Worm (Caenorhabditis elegans) whole organism, young adult: Measurements from ENCODE around the gene fipr-9.

ENCODE experiments used
- B0019.2 ChIP-seq: fragments of 200-800 bp; sonication (Bioruptor generic); conservative IDR thresholded peaks from 2 replicates; pipeline ENCODE4 v1.3.6; 2022; ENCODE audit warnings: missing genetic modification reagents, missing genetic modification characterization, missing compliant biosample characterization
- B0336.3 ChIP-seq: fragments of 200-800 bp; sonication (Bioruptor generic); IDR thresholded peaks from 2 replicates; pipeline ENCODE4 v1.3.6; 2022; ENCODE audit warnings: missing genetic modification characterization, missing compliant biosample characterization
- C06A6.2 ChIP-seq: fragments of 200-800 bp; sonication (Bioruptor generic); conservative IDR thresholded peaks from 2 replicates; pipeline ENCODE4 v1.3.6; 2022; ENCODE audit warnings: missing genetic modification characterization, missing compliant biosample characterization
- C17E4.6 ChIP-seq: fragments of 200-800 bp; sonication (Bioruptor generic); IDR thresholded peaks from 2 replicates; pipeline ENCODE4 v1.3.6; 2022; ENCODE audit warnings: missing genetic modification reagents, missing genetic modification characterization, missing compliant biosample characterization
- F10E7.11 ChIP-seq: sonication (generic microtip); optimal IDR thresholded peaks from 2 replicates; lab custom pipeline; 2017; ENCODE audit warnings: mild to moderate bottlenecking, missing genetic modification characterization, moderate library complexity, missing compliant biosample characterization
- F33H1.4 ChIP-seq: fragments of 200-800 bp; sonication (Bioruptor generic); IDR thresholded peaks from 2 replicates; pipeline ENCODE4 v1.3.6; 2022; ENCODE audit warnings: missing genetic modification reagents, missing genetic modification characterization, missing compliant biosample characterization
- F55B11.4 ChIP-seq: sonication (generic microtip); optimal IDR thresholded peaks from 2 replicates; lab custom pipeline; 2016; ENCODE audit warnings: missing compliant biosample characterization, missing genetic modification characterization, borderline replicate concordance; ENCODE audit not compliant: insufficient read depth
- F57A8.1 ChIP-seq: fragments of 200-800 bp; sonication (Bioruptor generic); optimal IDR thresholded peaks from 2 replicates; lab custom pipeline; 2018; ENCODE audit warnings: mild to moderate bottlenecking, missing genetic modification characterization, moderate library complexity, missing compliant biosample characterization
- K12H6.12 ChIP-seq: fragments of 200-800 bp; sonication (Bioruptor generic); optimal IDR thresholded peaks from 2 replicates; lab custom pipeline; 2018; ENCODE audit warnings: mild to moderate bottlenecking, missing genetic modification characterization, missing compliant biosample characterization
- Y53F4B.3 ChIP-seq: fragments of 200-800 bp; sonication (Bioruptor generic); IDR thresholded peaks from 2 replicates; pipeline ENCODE4 v1.3.6; 2022; ENCODE audit warnings: missing genetic modification reagents, missing genetic modification characterization, missing compliant biosample characterization
- Y79H2A.3 ChIP-seq: fragments of 200-800 bp; sonication (Bioruptor generic); conservative IDR thresholded peaks from 2 replicates; pipeline ENCODE4 v1.3.6; 2022; ENCODE audit warnings: missing genetic modification reagents, missing genetic modification characterization, missing compliant biosample characterization
- ZK185.1 ChIP-seq: sonication (generic microtip); optimal IDR thresholded peaks from 2 replicates; lab custom pipeline; 2016; ENCODE audit warnings: mild to moderate bottlenecking, missing genetic modification characterization, missing compliant biosample characterization; ENCODE audit not compliant: poor library complexity, severe bottlenecking
- aptf-3 ChIP-seq: fragments of 200-800 bp; sonication (Bioruptor generic); IDR thresholded peaks from 2 replicates; pipeline ENCODE4 v1.3.6; 2022; ENCODE audit warnings: missing genetic modification characterization, missing compliant biosample characterization
- atf-7 ChIP-seq: sonication (generic microtip); optimal IDR thresholded peaks from 2 replicates; lab custom pipeline; 2017; ENCODE audit warnings: mild to moderate bottlenecking, missing genetic modification characterization, missing compliant biosample characterization
- attf-3 ChIP-seq: fragments of 200-800 bp; sonication (Bioruptor generic); conservative IDR thresholded peaks from 2 replicates; pipeline ENCODE4 v1.3.6; 2022; ENCODE audit warnings: missing genetic modification reagents, missing genetic modification characterization, missing compliant biosample characterization
- bed-1 ChIP-seq: fragments of 200-800 bp; sonication (Bioruptor generic); IDR thresholded peaks from 2 replicates; pipeline ENCODE4 v1.3.6; 2022; ENCODE audit warnings: missing genetic modification reagents, missing genetic modification characterization, missing compliant biosample characterization
- ccch-3 ChIP-seq: fragments of 200-800 bp; sonication (Bioruptor generic); optimal IDR thresholded peaks from 2 replicates; lab custom pipeline; 2018; ENCODE audit warnings: mild to moderate bottlenecking, missing genetic modification characterization, missing compliant biosample characterization
- cebp-1 ChIP-seq, 2 experiments: fragments of 200-800 bp in 1 of 2; sonication (Bioruptor generic) in 1 of 2; sonication (generic microtip) in 1 of 2; IDR thresholded peaks in 1 of 2; optimal IDR thresholded peaks in 1 of 2; 2 replicates each; pipeline versions ENCODE4 v1.3.6 to Lab custom; 2017 to 2022; ENCODE audit warnings: missing compliant biosample characterization in 2 of 2, missing genetic modification characterization in 2 of 2, mild to moderate bottlenecking in 1 of 2, missing genetic modification reagents in 1 of 2, moderate library complexity in 1 of 2
- ceh-79 ChIP-seq: sonication (generic microtip); optimal IDR thresholded peaks from 2 replicates; lab custom pipeline; 2017; ENCODE audit warnings: mild to moderate bottlenecking, missing genetic modification characterization, missing compliant biosample characterization
- dox-1 ChIP-seq: fragments of 200-800 bp; sonication (Bioruptor generic); IDR thresholded peaks from 2 replicates; pipeline ENCODE4 v1.3.6; 2022; ENCODE audit warnings: missing genetic modification reagents, missing genetic modification characterization, missing compliant biosample characterization
- egl-18 ChIP-seq: fragments of 200-800 bp; sonication (Bioruptor generic); IDR thresholded peaks from 2 replicates; pipeline ENCODE4 v1.3.6; 2022; ENCODE audit warnings: missing genetic modification reagents, missing genetic modification characterization, missing compliant biosample characterization
- ekl-4 ChIP-seq: fragments of 200-800 bp; sonication (Bioruptor generic); IDR thresholded peaks from 2 replicates; pipeline ENCODE4 v1.3.6; 2022; ENCODE audit warnings: missing genetic modification reagents, missing genetic modification characterization, missing compliant biosample characterization
- him-1 ChIP-seq: sonication (generic microtip); optimal IDR thresholded peaks from 2 replicates; lab custom pipeline; 2016; ENCODE audit warnings: missing genotype, missing genetic modification reagents, missing genetic modification characterization, missing compliant biosample characterization
- hmg-1.2 ChIP-seq: fragments of 200-800 bp; sonication (Bioruptor generic); IDR thresholded peaks from 2 replicates; pipeline ENCODE4 v1.3.6; 2022; ENCODE audit warnings: missing genetic modification reagents, missing genetic modification characterization, missing compliant biosample characterization
- hmg-20 ChIP-seq: fragments of 200-800 bp; sonication (Bioruptor generic); IDR thresholded peaks from 2 replicates; pipeline ENCODE4 v1.3.6; 2022; ENCODE audit warnings: missing genetic modification reagents, missing genetic modification characterization, missing compliant biosample characterization
- let-526 ChIP-seq: fragments of 200-800 bp; sonication (Bioruptor generic); IDR thresholded peaks from 2 replicates; pipeline ENCODE4 v1.3.6; 2022; ENCODE audit warnings: missing genetic modification reagents, missing genetic modification characterization, missing compliant biosample characterization
- lin-35 ChIP-seq, 3 experiments: fragments of 150-350 bp in 2 of 3; sonication (generic microtip) in 1 of 3; optimal IDR thresholded peaks; 2 replicates each; lab custom pipeline; 2014 to 2018; ENCODE audit warnings: missing biosample characterization in 3 of 3, missing genetic modification characterization in 3 of 3, missing genetic modification reagents in 3 of 3
- lin-40 ChIP-seq: sonication (generic microtip); optimal IDR thresholded peaks from 2 replicates; lab custom pipeline; 2016; ENCODE audit warnings: missing genetic modification characterization, mild to moderate bottlenecking, missing compliant biosample characterization, missing genotype, missing genetic modification reagents
- madf-6 ChIP-seq: fragments of 200-800 bp; sonication (Bioruptor generic); IDR thresholded peaks from 2 replicates; pipeline ENCODE4 v1.3.6; 2022; ENCODE audit warnings: missing genetic modification reagents, missing genetic modification characterization, missing compliant biosample characterization
- mcd-1 ChIP-seq: fragments of 200-800 bp; sonication (Bioruptor generic); IDR thresholded peaks from 2 replicates; pipeline ENCODE4 v1.3.6; 2022; ENCODE audit warnings: missing genetic modification reagents, missing genetic modification characterization, missing compliant biosample characterization
- nfya-1 ChIP-seq: sonication (generic microtip); optimal IDR thresholded peaks from 2 replicates; lab custom pipeline; 2017; ENCODE audit warnings: antibody characterized with exemption, missing compliant biosample characterization, missing genetic modification characterization, borderline replicate concordance; ENCODE audit not compliant: insufficient read depth
- nfya-2 ChIP-seq: fragments of 200-800 bp; sonication (Bioruptor generic); IDR thresholded peaks from 2 replicates; pipeline ENCODE4 v1.3.6; 2022; ENCODE audit warnings: missing genetic modification reagents, missing genetic modification characterization, missing compliant biosample characterization
- nfyb-1 ChIP-seq: fragments of 200-800 bp; sonication (Bioruptor generic); IDR thresholded peaks from 2 replicates; pipeline ENCODE4 v1.3.6; 2022; ENCODE audit warnings: missing genetic modification reagents, missing genetic modification characterization, missing compliant biosample characterization
- nhr-27 ChIP-seq: fragments of 200-800 bp; sonication (Bioruptor generic); optimal IDR thresholded peaks from 2 replicates; lab custom pipeline; 2018; ENCODE audit warnings: mild to moderate bottlenecking, missing genetic modification characterization, moderate library complexity, missing compliant biosample characterization
- nhr-90 ChIP-seq: sonication (generic microtip); optimal IDR thresholded peaks from 2 replicates; lab custom pipeline; 2016; ENCODE audit warnings: missing genotype, mild to moderate bottlenecking, missing genetic modification characterization, missing compliant biosample characterization
- pha-4 ChIP-seq: fragments of 150-350 bp; sonication (generic microtip); optimal IDR thresholded peaks from 2 replicates; lab custom pipeline; 2014; ENCODE audit warnings: missing biosample characterization, missing genetic modification reagents, missing genetic modification characterization
- repo-1 ChIP-seq: sonication (generic microtip); optimal IDR thresholded peaks from 2 replicates; lab custom pipeline; 2017; ENCODE audit warnings: mild to moderate bottlenecking, missing genetic modification characterization, missing compliant biosample characterization
- somi-1 ChIP-seq: fragments of 200-800 bp; sonication (Bioruptor generic); optimal IDR thresholded peaks from 2 replicates; lab custom pipeline; 2018; ENCODE audit warnings: mild to moderate bottlenecking, missing genetic modification characterization, missing compliant biosample characterization
- tbx-9 ChIP-seq: sonication (generic microtip); optimal IDR thresholded peaks from 2 replicates; lab custom pipeline; 2016; ENCODE audit warnings: borderline replicate concordance, missing genetic modification characterization, inconsistent platforms, missing compliant biosample characterization
- tlf-1 ChIP-seq: fragments of 200-800 bp; sonication (Bioruptor generic); optimal IDR thresholded peaks from 2 replicates; lab custom pipeline; 2018; ENCODE audit warnings: mild to moderate bottlenecking, missing genetic modification characterization, missing compliant biosample characterization
- zfh-2 ChIP-seq: fragments of 200-800 bp; sonication (Bioruptor generic); conservative IDR thresholded peaks from 2 replicates; pipeline ENCODE4 v1.3.6; 2022; ENCODE audit warnings: missing genetic modification reagents, missing genetic modification characterization, missing compliant biosample characterization
- zim-3 ChIP-seq: sonication (generic microtip); optimal IDR thresholded peaks from 2 replicates; lab custom pipeline; 2017; ENCODE audit warnings: mild to moderate bottlenecking, missing genetic modification characterization, moderate library complexity, missing compliant biosample characterization
- ztf-18 ChIP-seq: sonication (generic microtip); optimal IDR thresholded peaks from 2 replicates; lab custom pipeline; 2016; ENCODE audit warnings: missing genotype, mild to moderate bottlenecking, missing genetic modification characterization, missing compliant biosample characterization
- ztf-22 ChIP-seq: fragments of 200-800 bp; sonication (Bioruptor generic); optimal IDR thresholded peaks from 2 replicates; lab custom pipeline; 2018; ENCODE audit warnings: mild to moderate bottlenecking, missing genetic modification characterization, moderate library complexity, missing compliant biosample characterization
- ztf-25 ChIP-seq: fragments of 200-800 bp; sonication (Bioruptor generic); IDR thresholded peaks from 2 replicates; pipeline ENCODE4 v1.3.6; 2022; ENCODE audit warnings: missing genetic modification reagents, missing genetic modification characterization, missing compliant biosample characterization
- ztf-28 ChIP-seq: fragments of 200-800 bp; sonication (Bioruptor generic); IDR thresholded peaks from 2 replicates; pipeline ENCODE4 v1.3.6; 2022; ENCODE audit warnings: missing genetic modification reagents, missing genetic modification characterization, missing compliant biosample characterization

fipr-9 gene

ce11 chrV:10174632-10175075, 46.8 kb upstream of the fipr-9 start (continued):
- 0 out of 2 replicates have a peak, but pooled peaks have one; percentile 24 for TF ChIP-seq egl-18 (GFP tag; lab: Robert Waterston, UW)
- TF ChIP-seq let-526 (GFP tag; lab: Robert Waterston, UW) = no peak
- TF ChIP-seq K12H6.12 = peak; percentile 83
- TF ChIP-seq B0019.2 (GFP tag; lab: Robert Waterston, UW) = no peak
- TF ChIP-seq F55B11.4 (tag; lab: Kevin White, UChicago) = no peak
- TF ChIP-seq F57A8.1 (GFP tag; lab: Kevin White, UChicago) = no peak
- TF ChIP-seq ZK185.1 (tag; lab: Kevin White, UChicago) = peak; percentile 29
- no peak for TF ChIP-seq F10E7.11
- 0 out of 2 replicates have a peak, but pooled peaks have one; percentile 30 for TF ChIP-seq C06A6.2 (GFP tag; lab: Robert Waterston, UW)
- peak; percentile 69 for TF ChIP-seq somi-1
- TF ChIP-seq C17E4.6 (GFP tag; lab: Robert Waterston, UW) = no peak
- TF ChIP-seq ztf-22 (GFP tag; lab: Kevin White, UChicago) = no peak
- no peak for TF ChIP-seq cebp-1 (GFP tag; IDR thresholded peaks at IDR 0.05; lab: Robert Waterston, UW)
- TF ChIP-seq cebp-1 (tag; optimal IDR thresholded peaks at IDR 0.05; lab: Kevin White, UChicago) = peak; percentile 71
- no peak for TF ChIP-seq tbx-9
- peak; percentile 85 for TF ChIP-seq atf-7 (tag; lab: Kevin White, UChicago)
- no peak for TF ChIP-seq him-1 (tag; lab: Kevin White, UChicago)
- no peak for TF ChIP-seq ztf-18
- 0 out of 2 replicates have a peak, but pooled peaks have one; percentile 17 for TF ChIP-seq B0336.3

- TF ChIP-seq attf-3 (GFP tag; lab: Robert Waterston, UW) = 0 out of 2 replicates have a peak, but pooled peaks have one; percentile 18
- TF ChIP-seq ztf-25 = no peak
- TF ChIP-seq dox-1 (GFP tag; lab: Robert Waterston, UW) = peak; percentile 58; the same call in 1 of the 2 replicates
- no peak for TF ChIP-seq ekl-4 (GFP tag; lab: Robert Waterston, UW)
- no peak for TF ChIP-seq ceh-79 (tag; lab: Kevin White, UChicago)
- no peak for TF ChIP-seq F33H1.4
- TF ChIP-seq pha-4 (tag; lab: Kevin White, UChicago) = no peak
- TF ChIP-seq hmg-20 = no peak
- TF ChIP-seq nfya-2 (GFP tag; lab: Robert Waterston, UW) = no peak
- peak; percentile 91 for TF ChIP-seq mcd-1 (GFP tag; lab: Robert Waterston, UW)
- TF ChIP-seq lin-35 (GFP tag; optimal IDR thresholded peaks at IDR 0.05; lab: Kevin White, UChicago) = no peak
- TF ChIP-seq nfyb-1 (GFP tag; lab: Robert Waterston, UW) = no peak
- peak; percentile 10; the same call in 1 of the 2 replicates for TF ChIP-seq hmg-1.2 (GFP tag; lab: Robert Waterston, UW)
- TF ChIP-seq F10E7.11 = no peak
- TF ChIP-seq aptf-3 = no peak
- no peak for TF ChIP-seq ccch-3
- TF ChIP-seq zfh-2 = no peak
- TF ChIP-seq ztf-18 = peak; percentile 30
- TF ChIP-seq bed-1 (GFP tag; lab: Robert Waterston, UW) = no peak
- TF ChIP-seq Y53F4B.3 (GFP tag; lab: Robert Waterston, UW) = no peak
- TF ChIP-seq madf-6 (GFP tag; lab: Robert Waterston, UW) = no peak; the same call in 1 of the 2 replicates
- no peak for TF ChIP-seq tlf-1 (GFP tag; lab: Kevin White, UChicago)
- no peak for TF ChIP-seq nfya-1 (tag; lab: Kevin White, UChicago)
- no peak for TF ChIP-seq ztf-28
- TF ChIP-seq let-526 (GFP tag; lab: Robert Waterston, UW) = no peak
- TF ChIP-seq him-1 (tag; lab: Kevin White, UChicago) = no peak
- no peak for TF ChIP-seq F57A8.1 (GFP tag; lab: Kevin White, UChicago)
- no peak for TF ChIP-seq nhr-90 (tag; lab: Kevin White, UChicago)
- TF ChIP-seq repo-1 (tag; lab: Kevin White, UChicago) = no peak
- peak; percentile 31 for TF ChIP-seq lin-40 (tag; lab: Kevin White, UChicago)
- TF ChIP-seq nhr-27 (tag; lab: Kevin White, UChicago) = no peak
- no peak for TF ChIP-seq zim-3 (tag; lab: Kevin White, UChicago)
- TF ChIP-seq Y79H2A.3 (GFP tag; lab: Robert Waterston, UW) = no peak
Measured at ce11 chrV:10178166-10178565, 43.3 kb upstream of the fipr-9 start.
